Fruit fly (Drosophila melanogaster) Kc167 (cell line): ENCODE measurements around the gene CG15293.

Experiments used
- Myc ChIP-seq: fragments of >200 bp; optimal IDR thresholded peaks from 2 replicates; lab custom pipeline; 2017; ENCODE audit warnings: missing external identifiers
- Sin3A ChIP-seq: fragments of >200 bp; optimal IDR thresholded peaks from 2 replicates; lab custom pipeline; 2018; ENCODE audit warnings: missing external identifiers
- h ChIP-seq: fragments of >200 bp; optimal IDR thresholded peaks from 3 replicates; lab custom pipeline; 2018; ENCODE audit warnings: missing external identifiers
- insv ChIP-seq: fragments of >200 bp; optimal IDR thresholded peaks from 3 replicates; lab custom pipeline; 2018; ENCODE audit warnings: missing external identifiers
- psq ChIP-seq: fragments of >200 bp; optimal IDR thresholded peaks from 2 replicates; lab custom pipeline; 2017; ENCODE audit warnings: missing external identifiers
- ttk ChIP-seq: sonication (Bioruptor generic); optimal IDR thresholded peaks from 2 replicates; lab custom pipeline; 2017; ENCODE audit warnings: missing external identifiers

Gene CG15293

dm6 chr2L:14109347-14109746 is at the start of gene CG15293:
TSS of gene CG15293 (minus strand) at chr2L:14109447.
- no peak for TF ChIP-seq psq (lab: Kevin White, UChicago)
- no peak for TF ChIP-seq ttk (lab: Kevin White, UChicago)
- TF ChIP-seq Myc (lab: Kevin White, UChicago): no peak
- no peak for TF ChIP-seq insv (lab: Kevin White, UChicago)
- TF ChIP-seq Sin3A (lab: Kevin White, UChicago): no peak
- TF ChIP-seq h (lab: Kevin White, UChicago): no peak

- TF ChIP-seq ttk (lab: Kevin White, UChicago) (no peak), Myc (lab: Kevin White, UChicago) (no peak)
Observed at dm6 chr2L:14157993-14158392, 48.7 kb upstream of the CG15293 start.

- TF ChIP-seq Myc (lab: Kevin White, UChicago) (no peak), Sin3A (lab: Kevin White, UChicago) (no peak), ttk (lab: Kevin White, UChicago) (no peak), insv (lab: Kevin White, UChicago) (no peak), h (lab: Kevin White, UChicago) (no peak), psq (lab: Kevin White, UChicago) (no peak)
Observed at dm6 chr2L:14146368-14146767, 37.1 kb upstream of the CG15293 start.

dm6 chr2L:14142842-14143241 is 33.6 kb upstream of the CG15293 start:
- TF ChIP-seq Sin3A (lab: Kevin White, UChicago): no peak

dm6 chr2L:14141238-14141637 is 32.0 kb upstream of the CG15293 start:
- TF ChIP-seq Myc (lab: Kevin White, UChicago): no peak
- no peak for TF ChIP-seq ttk (lab: Kevin White, UChicago)
- no peak for TF ChIP-seq psq (lab: Kevin White, UChicago)
- no peak for TF ChIP-seq insv (lab: Kevin White, UChicago)
- TF ChIP-seq h (lab: Kevin White, UChicago): no peak
- no peak for TF ChIP-seq Sin3A (lab: Kevin White, UChicago)

dm6 chr2L:14136197-14136596 is 26.9 kb upstream of the CG15293 start:
- TF ChIP-seq h (lab: Kevin White, UChicago) (no peak), psq (lab: Kevin White, UChicago) (no peak), Myc (lab: Kevin White, UChicago) (no peak)

dm6 chr2L:14133562-14134539 is 24.6 kb upstream of the CG15293 start:
- TF ChIP-seq ttk (lab: Kevin White, UChicago) (no peak), psq (lab: Kevin White, UChicago) (no peak), Sin3A (lab: Kevin White, UChicago) (no peak), Myc (lab: Kevin White, UChicago) (no peak), insv (lab: Kevin White, UChicago) (no peak), h (lab: Kevin White, UChicago) (no peak)

dm6 chr2L:14125630-14126029 is 16.4 kb upstream of the CG15293 start:
- TF ChIP-seq Myc (lab: Kevin White, UChicago) (no peak), ttk (lab: Kevin White, UChicago) (no peak), insv (lab: Kevin White, UChicago) (no peak), psq (lab: Kevin White, UChicago) (no peak), Sin3A (lab: Kevin White, UChicago) (no peak), h (lab: Kevin White, UChicago) (no peak)

dm6 chr2L:14123605-14124004 is 14.4 kb upstream of the CG15293 start:
- TF ChIP-seq insv (lab: Kevin White, UChicago) (no peak), ttk (lab: Kevin White, UChicago) (no peak), Sin3A (lab: Kevin White, UChicago) (no peak), Myc (lab: Kevin White, UChicago) (no peak), psq (lab: Kevin White, UChicago) (no peak), h (lab: Kevin White, UChicago) (no peak)

dm6 chr2L:14122742-14123334 is 13.6 kb upstream of the CG15293 start:
- no peak for TF ChIP-seq Myc (lab: Kevin White, UChicago)
- TF ChIP-seq psq (lab: Kevin White, UChicago): no peak
- TF ChIP-seq ttk (lab: Kevin White, UChicago): no peak
- no peak for TF ChIP-seq h (lab: Kevin White, UChicago)
- no peak for TF ChIP-seq insv (lab: Kevin White, UChicago)
- no peak for TF ChIP-seq Sin3A (lab: Kevin White, UChicago)

- TF ChIP-seq Myc (lab: Kevin White, UChicago) (no peak), Sin3A (lab: Kevin White, UChicago) (no peak), psq (lab: Kevin White, UChicago) (no peak)
Observed at dm6 chr2L:14120689-14121397, 11.6 kb upstream of the CG15293 start.
